Worm (Caenorhabditis elegans) whole organism, L4/young adult: Measurements from ENCODE around the gene M03E7.3.

Experiments used
- W03F9.2 ChIP-seq: fragments of 150-350 bp; optimal IDR thresholded peaks from 2 replicates; lab custom pipeline; 2014; ENCODE audit warnings: missing biosample characterization, missing genetic modification characterization
- dao-5 ChIP-seq: sonication (generic microtip); optimal IDR thresholded peaks from 2 replicates; lab custom pipeline; 2016; ENCODE audit warnings: missing genotype, missing genetic modification characterization, moderate library complexity, missing compliant biosample characterization
- him-1 ChIP-seq: sonication (generic microtip); optimal IDR thresholded peaks from 2 replicates; lab custom pipeline; 2016; ENCODE audit warnings: missing genotype, missing genetic modification reagents, missing genetic modification characterization, missing compliant biosample characterization

ce11 chrV:5606255-5606654 lies 8.6 kb upstream of the M03E7.3 start, which contains the start of gene CD4.1:
- no peak for TF ChIP-seq W03F9.2
- TF ChIP-seq dao-5 (tag; lab: Kevin White, UChicago), result no peak
- no peak for TF ChIP-seq him-1 (tag; lab: Kevin White, UChicago)
